Worm (Caenorhabditis elegans) whole organism, late embryonic: ENCODE data around the gene F47B8.10.

Experiments
- pha-4 ChIP-seq: fragments of 150-350 bp; optimal IDR thresholded peaks from 2 replicates; lab custom pipeline; 2018; ENCODE audit warnings: missing biosample characterization, missing genetic modification reagents, missing genetic modification characterization
- pqm-1 ChIP-seq: sonication (generic microtip); optimal IDR thresholded peaks from 2 replicates; lab custom pipeline; 2016; ENCODE audit warnings: missing genetic modification characterization, missing compliant biosample characterization

ce11 chrV:14314236-14314635 lies 27.5 kb upstream of the F47B8.10 start, which contains the start of gene F47B8.1:
- TF ChIP-seq pqm-1 (no peak), pha-4 (tag; lab: Kevin White, UChicago) (no peak)
